Worm (Caenorhabditis elegans): ENCODE measurements around the gene snu-23.

Gene snu-23

DNA sequence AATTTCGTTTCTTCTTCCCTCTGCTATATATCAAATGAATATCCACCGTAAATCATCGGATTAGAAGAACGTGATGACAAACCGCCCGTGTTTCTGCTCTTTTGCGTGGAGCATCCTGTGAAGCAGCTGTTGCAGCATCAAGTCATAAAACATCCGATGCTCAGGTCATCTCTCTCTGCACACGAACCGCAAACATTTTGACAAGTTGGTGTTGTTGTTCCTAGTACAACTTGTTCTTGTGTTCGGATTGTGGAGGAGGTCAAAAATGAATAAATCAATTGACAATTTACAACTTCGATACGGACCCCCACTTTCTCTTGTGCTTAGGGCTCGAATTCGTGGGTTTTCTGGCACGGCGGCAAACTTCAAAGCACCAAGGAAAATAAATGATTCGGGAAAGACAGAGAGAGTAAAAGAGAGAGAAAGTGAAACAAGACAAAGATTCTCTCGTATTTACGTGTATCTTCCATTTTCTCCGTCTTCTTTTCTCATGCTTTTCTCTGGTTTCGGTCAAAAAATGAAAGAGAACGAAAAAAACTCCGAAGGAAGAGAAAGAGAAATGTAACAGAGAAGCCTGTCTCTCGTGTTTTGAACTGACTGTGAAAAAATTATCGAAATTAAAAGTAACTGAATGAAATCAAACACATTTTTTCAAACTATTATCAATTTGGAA lies 10.8 kb upstream of the snu-23 start:
- TF ChIP-seq nhr-77 (tag; optimal IDR thresholded peaks at IDR 0.05) (no peak), tbx-2 (tag; optimal IDR thresholded peaks at IDR 0.05) (peak; percentile 12), egl-13 (tag; optimal IDR thresholded peaks at IDR 0.05) (no peak), blmp-1 (tag; optimal IDR thresholded peaks at IDR 0.05) (peak; percentile 57), C04F5.9 (tag; optimal IDR thresholded peaks at IDR 0.05) (no peak), nhr-20 (tag; optimal IDR thresholded peaks at IDR 0.05) (no peak), sox-4 (tag; optimal IDR thresholded peaks at IDR 0.05) (no peak), sup-37 (GFP tag; optimal IDR thresholded peaks at IDR 0.05) (no peak), fkh-8 (tag; optimal IDR thresholded peaks at IDR 0.05) (no peak), lir-3 (tag; optimal IDR thresholded peaks at IDR 0.05; ENCODE audit: poor library complexity) (no peak), hlh-4 (tag; optimal IDR thresholded peaks at IDR 0.05) (no peak), ztf-4 (tag; optimal IDR thresholded peaks at IDR 0.05) (no peak), lsy-2 (tag; optimal IDR thresholded peaks at IDR 0.05) (peak in 1 of 2 experiments; percentile 9), elt-2 (tag; optimal IDR thresholded peaks at IDR 0.05) (no peak), snpc-4 (tag; optimal IDR thresholded peaks at IDR 0.05) (no peak), dsc-1 (tag; optimal IDR thresholded peaks at IDR 0.05) (peak; percentile 13), nhr-19 (GFP tag; conservative IDR thresholded peaks at IDR 0.05) (no peak), isw-1 (GFP tag; IDR thresholded peaks at IDR 0.05) (no peak), jun-1 (tag; optimal IDR thresholded peaks at IDR 0.05) (no peak), ama-1 (optimal IDR thresholded peaks at IDR 0.05) (no peak), tlp-1 (tag; optimal IDR thresholded peaks at IDR 0.05) (no peak), mef-2 (tag; optimal IDR thresholded peaks at IDR 0.05) (no peak), nhr-90 (tag; optimal IDR thresholded peaks at IDR 0.05; ENCODE audit: poor library complexity) (no peak), aha-1 (tag; optimal IDR thresholded peaks at IDR 0.05) (no peak), nhr-85 (tag) (peak; percentile 67), alr-1 (tag; optimal IDR thresholded peaks at IDR 0.05; ENCODE audit: borderline replicate concordance) (no peak), ceh-8 (GFP tag; optimal IDR thresholded peaks at IDR 0.05) (no peak), swsn-7 (tag; optimal IDR thresholded peaks at IDR 0.05) (no peak), zip-4 (GFP tag; optimal IDR thresholded peaks at IDR 0.05) (no peak), C16A3.4 (tag; optimal IDR thresholded peaks at IDR 0.05) (no peak), unc-86 (tag; optimal IDR thresholded peaks at IDR 0.05) (no peak), egl-27 (tag; optimal IDR thresholded peaks at IDR 0.05) (no peak), hlh-17 (GFP tag; optimal IDR thresholded peaks at IDR 0.05; ENCODE audit: borderline replicate concordance) (no peak), nhr-28 (tag; optimal IDR thresholded peaks at IDR 0.05) (no peak), nhr-71 (tag; optimal IDR thresholded peaks at IDR 0.05) (peak; percentile 51), elt-3 (tag; optimal IDR thresholded peaks at IDR 0.05) (no peak), efl-1 (optimal IDR thresholded peaks at IDR 0.05) (no peak), efl-1 (GFP tag; optimal IDR thresholded peaks at IDR 0.05 in 1 of 2) (no peak), lin-14 (GFP tag; optimal IDR thresholded peaks at IDR 0.05) (peak; percentile 39), unc-130 (tag; optimal IDR thresholded peaks at IDR 0.05) (peak; percentile 10), mab-9 (GFP tag; IDR thresholded peaks at IDR 0.05) (no peak), fos-1 (tag; optimal IDR thresholded peaks at IDR 0.05) (no peak), ceh-63 (GFP tag; optimal IDR thresholded peaks at IDR 0.05) (no peak), rnt-1 (tag; optimal IDR thresholded peaks at IDR 0.05) (peak; percentile 80), nhr-237 (tag; optimal IDR thresholded peaks at IDR 0.05) (no peak), sptf-1 (tag; optimal IDR thresholded peaks at IDR 0.05) (no peak), lin-39 (tag; optimal IDR thresholded peaks at IDR 0.05) (no peak), nhr-12 (tag; optimal IDR thresholded peaks at IDR 0.05) (no peak), irx-1 (tag; optimal IDR thresholded peaks at IDR 0.05) (no peak)

All from whole organism, L1 larva.